Fruit fly (Drosophila melanogaster): ENCODE measurements around the gene RpS10b.

Gene RpS10b

dm6 chrX:19605915-19606314, 8.1 kb downstream of the RpS10b start (continued):
- TF ChIP-seq kah (GFP tag; optimal IDR thresholded peaks at IDR 0.05) (peak; percentile 42), Rfx (GFP tag; IDR thresholded peaks at IDR 0.05) (0 out of 2 replicates have a peak, but pooled peaks have one; percentile 49), NK7.1 (GFP tag; optimal IDR thresholded peaks at IDR 0.05) (no peak), sug (tag; optimal IDR thresholded peaks at IDR 0.05) (peak; percentile 68), Scr (GFP tag; IDR thresholded peaks at IDR 0.05; ENCODE audit: partially characterized antibody) (no peak), tin (GFP tag; optimal IDR thresholded peaks at IDR 0.05) (no peak), crol (GFP tag; IDR thresholded peaks at IDR 0.05) (peak; percentile 96), cwo (GFP tag; optimal IDR thresholded peaks at IDR 0.05) (peak; percentile 76), row (GFP tag; IDR thresholded peaks at IDR 0.05) (0 out of 3 replicates have a peak, but pooled peaks have one; percentile 7), CG14441 (GFP tag; IDR thresholded peaks at IDR 0.05) (no peak), CG3726 (GFP tag; IDR thresholded peaks at IDR 0.05) (no peak), inv (GFP tag; IDR thresholded peaks at IDR 0.05; ENCODE audit: partially characterized antibody) (no peak), jing (GFP tag; optimal IDR thresholded peaks at IDR 0.05) (no peak), CG10543 (GFP tag; optimal IDR thresholded peaks at IDR 0.05) (peak; percentile 92), sd (tag; optimal IDR thresholded peaks at IDR 0.05) (peak; percentile 91), zf30C (GFP tag; optimal IDR thresholded peaks at IDR 0.05) (no peak), HHEX (GFP tag; optimal IDR thresholded peaks at IDR 0.05) (no peak), twi (tag; optimal IDR thresholded peaks at IDR 0.05) (peak; percentile 91), CG15073 (GFP tag; optimal IDR thresholded peaks at IDR 0.05) (no peak), abd-A (tag; optimal IDR thresholded peaks at IDR 0.05) (no peak), CG6175 (GFP tag; IDR thresholded peaks at IDR 0.05) (peak; percentile 51; the same call in 2 of the 3 replicates), NFAT (GFP tag; IDR thresholded peaks at IDR 0.05) (peak; percentile 53; the same call in 1 of the 2 replicates), chif (GFP tag; optimal IDR thresholded peaks at IDR 0.05) (no peak), BEAF-32 (GFP tag; optimal IDR thresholded peaks at IDR 0.05) (no peak), Mad (GFP tag; optimal IDR thresholded peaks at IDR 0.05) (no peak), phol (tag; optimal IDR thresholded peaks at IDR 0.05) (no peak), Adf1 (GFP tag; IDR thresholded peaks at IDR 0.05) (peak; percentile 9; the same call in 1 of the 2 replicates), kay (GFP tag; optimal IDR thresholded peaks at IDR 0.05) (peak; percentile 80), nau (GFP tag; optimal IDR thresholded peaks at IDR 0.05) (no peak), gro (GFP tag; optimal IDR thresholded peaks at IDR 0.05) (no peak), toy (GFP tag; IDR thresholded peaks at IDR 0.05) (no peak), Pdp1 (GFP tag; optimal IDR thresholded peaks at IDR 0.05) (peak in 1 of 2 experiments; percentile 85), pzg (GFP tag; optimal IDR thresholded peaks at IDR 0.05) (no peak), CG4820 (GFP tag; optimal IDR thresholded peaks at IDR 0.05) (no peak), Oli (tag; optimal IDR thresholded peaks at IDR 0.05) (no peak), Bgb (GFP tag; IDR thresholded peaks at IDR 0.05; ENCODE audit: partially characterized antibody) (peak; percentile 9; the same call in 1 of the 2 replicates), seq (GFP tag; IDR thresholded peaks at IDR 0.05) (no peak), CG12769 (tag; optimal IDR thresholded peaks at IDR 0.05) (peak; percentile 83), CG8290 (GFP tag; optimal IDR thresholded peaks at IDR 0.05) (no peak), CG8290 (tag; optimal IDR thresholded peaks at IDR 0.05) (peak in 1 of 2 experiments; percentile 40), Dref (GFP tag; IDR thresholded peaks at IDR 0.05) (0 out of 2 replicates have a peak, but pooled peaks have one; percentile 15), ato (GFP tag; IDR thresholded peaks at IDR 0.05; ENCODE audit: partially characterized antibody) (no peak), oc (tag; optimal IDR thresholded peaks at IDR 0.05) (no peak), Eip74EF (GFP tag; optimal IDR thresholded peaks at IDR 0.05) (no peak), Doc2 (GFP tag; IDR thresholded peaks at IDR 0.05) (no peak), CG4424 (GFP tag; optimal IDR thresholded peaks at IDR 0.05) (no peak), br (optimal IDR thresholded peaks at IDR 0.05) (no peak), eyg (GFP tag; optimal IDR thresholded peaks at IDR 0.05) (no peak), Nf-YB (GFP tag; optimal IDR thresholded peaks at IDR 0.05) (no peak), sim (GFP tag; IDR thresholded peaks at IDR 0.05) (no peak)

Measured in whole organism, embryonic.